Fruit fly (Drosophila melanogaster) whole organism, pupa: ENCODE results near the gene CG5934.
A peak's percentile ranks its signal among the peaks of the same experiment; 100 is the strongest.

Experiments used
- CG10348 ChIP-seq: fragments of 200-800 bp; sonication (Bioruptor generic); IDR thresholded peaks from 2 replicates; pipeline ENCODE4 v1.3.6; 2022; ENCODE audit warnings: missing biosample characterization, missing genetic modification characterization
- CG12605 ChIP-seq: fragments of 200-800 bp; sonication (Bioruptor generic); IDR thresholded peaks from 2 replicates; pipeline ENCODE4 v1.3.6; 2022; ENCODE audit warnings: missing biosample characterization, missing genetic modification characterization
- CG13204 ChIP-seq: fragments of 200-800 bp; sonication (Bioruptor generic); optimal IDR thresholded peaks from 2 replicates; lab custom pipeline; 2018; ENCODE audit warnings: missing biosample characterization, mild to moderate bottlenecking, missing genetic modification characterization, moderate library complexity
- CG14655 ChIP-seq: fragments of 200-800 bp; sonication (Bioruptor generic); optimal IDR thresholded peaks from 3 replicates; lab custom pipeline; 2017; ENCODE audit warnings: mild to moderate bottlenecking, missing biosample characterization, missing genetic modification reagents, missing genetic modification characterization
- CG15710 ChIP-seq: fragments of 200-800 bp; sonication (Bioruptor generic); optimal IDR thresholded peaks from 2 replicates; lab custom pipeline; 2018; ENCODE audit warnings: missing biosample characterization, mild to moderate bottlenecking, missing genetic modification characterization, moderate library complexity
- CG17806 ChIP-seq: fragments of 200-800 bp; sonication (Bioruptor generic); optimal IDR thresholded peaks from 2 replicates; lab custom pipeline; 2018; ENCODE audit warnings: missing biosample characterization, mild to moderate bottlenecking, missing genetic modification characterization, moderate library complexity
- CG32121 ChIP-seq: fragments of 200-800 bp; sonication (Bioruptor generic); IDR thresholded peaks from 2 replicates; pipeline ENCODE4 v1.3.6; 2022; ENCODE audit warnings: missing biosample characterization, missing genetic modification characterization
- CG34367 ChIP-seq: fragments of 200-800 bp; sonication (Bioruptor generic); optimal IDR thresholded peaks from 2 replicates; lab custom pipeline; 2018; ENCODE audit warnings: missing biosample characterization, mild to moderate bottlenecking, missing genetic modification characterization
- CG4496 ChIP-seq: fragments of 200-800 bp; sonication (Bioruptor generic); IDR thresholded peaks from 3 replicates; pipeline ENCODE4 v1.3.6; 2022; ENCODE audit warnings: missing biosample characterization, missing genetic modification characterization
- CG8159 ChIP-seq: fragments of 200-800 bp; sonication (Bioruptor generic); optimal IDR thresholded peaks from 3 replicates; lab custom pipeline; 2018; ENCODE audit warnings: missing biosample characterization, mild to moderate bottlenecking, missing genetic modification characterization, moderate library complexity
- CG8301 ChIP-seq: fragments of 200-800 bp; sonication (Bioruptor generic); optimal IDR thresholded peaks from 2 replicates; lab custom pipeline; 2018; ENCODE audit warnings: missing biosample characterization, mild to moderate bottlenecking, missing genetic modification characterization
- CG9948 ChIP-seq: fragments of 200-800 bp; sonication (Bioruptor generic); optimal IDR thresholded peaks from 2 replicates; lab custom pipeline; 2018; ENCODE audit warnings: missing biosample characterization, mild to moderate bottlenecking, missing genetic modification characterization, moderate library complexity
- D1 ChIP-seq: fragments of 200-800 bp; sonication (Bioruptor generic); optimal IDR thresholded peaks from 2 replicates; lab custom pipeline; 2018; ENCODE audit warnings: missing biosample characterization, mild to moderate bottlenecking, missing genetic modification characterization, moderate library complexity
- EcR ChIP-seq: fragments of 200-800 bp; sonication (Bioruptor generic); optimal IDR thresholded peaks from 3 replicates; lab custom pipeline; 2019; ENCODE audit warnings: missing biosample characterization, missing genetic modification characterization, mild to moderate bottlenecking, moderate library complexity, missing genetic modification reagents
- Ets98B ChIP-seq: fragments of 200-800 bp; sonication (Bioruptor generic); IDR thresholded peaks from 2 replicates; pipeline ENCODE4 v1.3.6; 2022; ENCODE audit warnings: missing biosample characterization, missing genetic modification characterization
- Pif1A ChIP-seq: fragments of 200-800 bp; sonication (Bioruptor generic); optimal IDR thresholded peaks from 3 replicates; lab custom pipeline; 2016; ENCODE audit warnings: missing biosample characterization, missing genetic modification characterization
- Pif1B ChIP-seq: fragments of 200-800 bp; sonication (Bioruptor generic); optimal IDR thresholded peaks from 3 replicates; lab custom pipeline; 2016; ENCODE audit warnings: missing biosample characterization, missing genetic modification characterization
- Snoo ChIP-seq: fragments of 200-800 bp; sonication (Bioruptor generic); optimal IDR thresholded peaks from 3 replicates; lab custom pipeline; 2017; ENCODE audit warnings: missing biosample characterization, mild to moderate bottlenecking, missing genetic modification characterization, inconsistent platforms
- fd96Ca ChIP-seq: fragments of 200-800 bp; sonication (Bioruptor generic); IDR thresholded peaks from 3 replicates; pipeline ENCODE4 v1.3.6; 2022; ENCODE audit warnings: missing biosample characterization, missing genetic modification characterization
- gl ChIP-seq: fragments of 200-800 bp; sonication (Bioruptor generic); optimal IDR thresholded peaks from 2 replicates; lab custom pipeline; 2018; ENCODE audit warnings: missing biosample characterization, mild to moderate bottlenecking, missing genetic modification characterization
- rn ChIP-seq: fragments of 200-800 bp; sonication (Bioruptor generic); IDR thresholded peaks from 2 replicates; pipeline ENCODE4 v1.3.6; 2022; ENCODE audit warnings: missing biosample characterization, missing genetic modification characterization

CG5934 gene

DNA sequence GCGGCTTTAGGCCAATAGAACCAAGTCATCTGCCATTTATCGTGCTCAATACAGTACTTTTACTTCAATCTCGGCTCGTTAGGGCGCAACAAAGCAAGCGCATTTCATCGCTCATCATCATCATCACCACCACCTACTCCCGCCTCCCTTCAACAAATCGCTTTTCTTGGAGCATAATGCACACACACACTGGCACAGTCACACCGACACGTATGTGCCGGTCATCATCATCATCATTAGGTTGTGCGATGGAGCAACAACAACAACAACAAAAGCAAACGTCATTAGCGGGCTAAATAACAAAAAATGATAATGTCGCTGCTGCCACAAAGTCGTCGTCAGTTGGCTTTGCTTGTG is 28.1 kb upstream of the CG5934 start:
- TF ChIP-seq CG32121 (0 out of 2 replicates have a peak, but pooled peaks have one; percentile 25), CG9948 (tag; lab: Kevin White, UChicago) (no peak)

DNA sequence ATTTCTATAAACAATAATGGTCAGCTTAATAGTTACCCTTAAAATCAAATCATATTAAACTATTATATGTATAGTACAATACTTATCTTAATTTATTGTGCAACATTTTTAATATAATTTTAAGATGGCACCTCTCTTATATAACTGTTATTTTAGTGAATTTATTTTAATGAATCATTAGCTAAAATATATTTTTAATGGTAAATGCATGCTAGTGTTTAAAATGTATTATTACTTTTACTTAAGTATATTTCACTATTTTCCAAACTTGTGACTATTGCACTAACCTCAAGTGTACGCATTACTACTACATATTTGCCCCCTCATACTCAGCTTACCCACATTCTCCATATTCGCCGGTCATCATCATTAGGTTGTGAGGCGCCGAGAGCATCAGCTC is 27.2 kb upstream of the CG5934 start:
- TF ChIP-seq Pif1B = no peak
- peak; percentile 48; the same call in 1 of the 3 replicates for TF ChIP-seq CG4496 (GFP tag; lab: Robert Waterston, UW)
- TF ChIP-seq CG8159 (tag; lab: Kevin White, UChicago) = peak; percentile 87
- TF ChIP-seq CG15710 (tag; lab: Kevin White, UChicago) = peak; percentile 80
- no peak for TF ChIP-seq rn
- TF ChIP-seq gl (tag; lab: Kevin White, UChicago) = no peak
- peak; percentile 83 for TF ChIP-seq CG9948 (tag; lab: Kevin White, UChicago)
- no peak for TF ChIP-seq CG14655 (GFP tag; lab: Kevin White, UChicago)
- TF ChIP-seq CG32121 = peak; percentile 49
- TF ChIP-seq CG13204 = peak; percentile 10
- TF ChIP-seq CG17806 (tag; lab: Kevin White, UChicago) = peak; percentile 69
- TF ChIP-seq fd96Ca (GFP tag; lab: Robert Waterston, UW) = no peak
- no peak for TF ChIP-seq D1 (tag; lab: Kevin White, UChicago)
- peak; percentile 5 for TF ChIP-seq Pif1A
- no peak for TF ChIP-seq Snoo (tag; lab: Kevin White, UChicago)
- TF ChIP-seq Ets98B (GFP tag; lab: Robert Waterston, UW) = no peak
- TF ChIP-seq CG34367 (tag; lab: Kevin White, UChicago) = peak; percentile 68
- TF ChIP-seq CG8301 (tag; lab: Kevin White, UChicago) = peak; percentile 81
- no peak for TF ChIP-seq EcR (GFP tag; lab: Kevin White, UChicago)
- no peak for TF ChIP-seq CG10348 (GFP tag; lab: Robert Waterston, UW)
- peak; percentile 64 for TF ChIP-seq CG12605 (GFP tag; lab: Robert Waterston, UW)

- no peak for TF ChIP-seq CG9948 (tag; lab: Kevin White, UChicago)
- TF ChIP-seq Pif1A = no peak
- TF ChIP-seq CG8301 (tag; lab: Kevin White, UChicago) = no peak
- TF ChIP-seq CG14655 (GFP tag; lab: Kevin White, UChicago) = no peak
- TF ChIP-seq CG34367 (tag; lab: Kevin White, UChicago) = no peak
- no peak for TF ChIP-seq CG17806 (tag; lab: Kevin White, UChicago)
- TF ChIP-seq, all 21 proteins: peak for 0
Measured at dm6 chr3R:27247892-27248291, 25.6 kb upstream of the CG5934 start, which contains the start of gene CG5984. Gene CG5984, minus strand, starts transcription at chr3R:27247992.

DNA sequence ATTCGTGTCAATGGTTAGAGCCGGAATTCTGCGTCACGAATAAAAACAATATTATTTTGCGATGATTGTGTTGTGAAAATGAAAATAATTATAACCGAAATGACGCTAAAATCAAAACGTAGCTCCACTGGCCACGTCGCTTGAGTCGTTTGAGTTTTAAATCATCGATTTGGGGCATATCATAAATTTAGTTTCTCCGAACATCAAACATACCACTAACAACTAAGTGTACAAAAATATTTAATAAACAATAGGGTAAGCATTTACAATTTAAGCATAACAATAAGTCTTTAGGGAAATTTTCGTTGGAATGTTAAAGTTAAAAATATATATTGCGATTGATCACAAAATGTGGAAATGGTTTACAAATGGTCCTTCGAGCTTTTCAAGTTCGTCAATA is 22.6 kb upstream of the CG5934 start, which contains the start of the genes TTLL6B and TfIIA-L:
TSS of gene TTLL6B (minus strand) at position 101 of the 400 bp plus-strand sequence.
TSS of gene TfIIA-L (plus strand) at position 206 of the 400 bp plus-strand sequence.
- TF ChIP-seq CG13204 (no peak), Ets98B (GFP tag; lab: Robert Waterston, UW) (no peak), CG8159 (tag; lab: Kevin White, UChicago) (no peak), Pif1B (no peak), CG10348 (GFP tag; lab: Robert Waterston, UW) (no peak), CG12605 (GFP tag; lab: Robert Waterston, UW) (no peak), CG32121 (no peak), CG14655 (GFP tag; lab: Kevin White, UChicago) (no peak), CG15710 (tag; lab: Kevin White, UChicago) (no peak), fd96Ca (GFP tag; lab: Robert Waterston, UW) (no peak), CG17806 (tag; lab: Kevin White, UChicago) (no peak), Pif1A (no peak), gl (tag; lab: Kevin White, UChicago) (no peak), CG34367 (tag; lab: Kevin White, UChicago) (no peak), CG4496 (GFP tag; lab: Robert Waterston, UW) (no peak)
- TF ChIP-seq, all 21 proteins: peak for 0

DNA sequence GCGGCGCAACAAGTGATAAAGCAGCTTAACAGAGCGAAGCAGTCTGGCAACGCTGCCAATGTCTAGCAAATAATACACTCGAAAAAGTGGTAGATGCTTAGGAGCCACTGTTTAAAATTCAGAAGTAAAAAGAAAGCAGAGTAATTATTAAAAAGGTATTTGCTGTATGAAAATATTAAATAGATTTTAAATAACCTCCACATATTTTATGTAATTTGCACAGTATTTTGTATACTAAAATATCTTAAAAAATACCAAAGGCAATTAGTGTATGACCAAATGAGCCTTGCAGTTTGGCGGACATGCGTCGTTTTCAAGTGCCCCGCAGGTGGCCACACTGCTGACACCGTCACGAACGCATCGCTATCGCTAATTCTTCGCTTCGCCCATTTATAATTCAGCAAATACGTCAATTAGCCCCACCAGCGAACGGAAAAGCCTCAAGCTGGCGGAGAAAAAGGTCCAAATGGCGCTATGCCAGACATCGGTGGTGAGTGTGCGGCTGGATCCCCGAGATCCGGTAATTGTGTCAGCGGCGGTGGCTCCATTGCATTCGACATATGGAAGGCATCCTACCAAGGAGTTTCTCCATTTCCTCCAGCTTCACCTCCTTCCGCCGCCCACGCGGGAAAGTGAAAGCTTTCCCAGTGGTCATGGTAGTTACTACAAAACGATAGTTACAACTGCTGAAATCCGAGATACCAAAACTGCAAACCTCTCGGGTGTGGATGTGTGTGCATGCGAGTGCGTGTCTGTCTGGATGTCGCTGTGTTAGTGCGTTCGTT is 20.2 kb upstream of the CG5934 start, which contains the start of gene pll:
TSS of gene pll (minus strand) at position 47 of the 785 bp plus-strand sequence.
- TF ChIP-seq rn (peak; percentile 70; the same call in 1 of the 2 replicates), CG17806 (tag; lab: Kevin White, UChicago) (peak; percentile 76), CG13204 (no peak), CG8159 (tag; lab: Kevin White, UChicago) (peak; percentile 75), CG15710 (tag; lab: Kevin White, UChicago) (peak; percentile 75), EcR (GFP tag; lab: Kevin White, UChicago) (peak; percentile 59), CG4496 (GFP tag; lab: Robert Waterston, UW) (peak; percentile 94), Pif1A (no peak), CG14655 (GFP tag; lab: Kevin White, UChicago) (no peak), CG9948 (tag; lab: Kevin White, UChicago) (peak; percentile 64), gl (tag; lab: Kevin White, UChicago) (no peak), CG32121 (peak; percentile 85), Snoo (tag; lab: Kevin White, UChicago) (peak; percentile 72), CG8301 (tag; lab: Kevin White, UChicago) (peak; percentile 64), CG10348 (GFP tag; lab: Robert Waterston, UW) (0 out of 2 replicates have a peak, but pooled peaks have one; percentile 50), Pif1B (no peak), CG34367 (tag; lab: Kevin White, UChicago) (peak; percentile 71), CG12605 (GFP tag; lab: Robert Waterston, UW) (peak; percentile 90), fd96Ca (GFP tag; lab: Robert Waterston, UW) (peak; percentile 79), D1 (tag; lab: Kevin White, UChicago) (no peak), Ets98B (GFP tag; lab: Robert Waterston, UW) (peak; percentile 88)
- TF ChIP-seq, all 21 proteins: peak for 15
